Worm (Caenorhabditis elegans) whole organism, L4 larva: ENCODE data around the gene srbc-79.

Source experiments
- T20F7.1 ChIP-seq: fragments of 200-800 bp; sonication (Bioruptor generic); optimal IDR thresholded peaks from 2 replicates; lab custom pipeline; 2018; ENCODE audit warnings: mild to moderate bottlenecking, missing genetic modification characterization, missing compliant biosample characterization
- ceh-20 ChIP-seq: fragments of 200-800 bp; sonication (Bioruptor generic); IDR thresholded peaks from 2 replicates; pipeline ENCODE4 v1.3.6; 2022; ENCODE audit warnings: missing genetic modification reagents, missing genetic modification characterization, missing compliant biosample characterization
- ceh-44 ChIP-seq: fragments of 200-800 bp; sonication (Bioruptor generic); IDR thresholded peaks from 2 replicates; pipeline ENCODE4 v1.3.6; 2022; ENCODE audit warnings: missing genetic modification reagents, missing genetic modification characterization, missing compliant biosample characterization
- ctbp-1 ChIP-seq: fragments of 200-800 bp; sonication (Bioruptor generic); IDR thresholded peaks from 2 replicates; pipeline ENCODE4 v1.3.6; 2022; ENCODE audit warnings: missing genetic modification reagents, missing genetic modification characterization, missing compliant biosample characterization
- daf-8 ChIP-seq: fragments of 200-800 bp; sonication (Bioruptor generic); IDR thresholded peaks from 2 replicates; pipeline ENCODE4 v1.3.6; 2022; ENCODE audit warnings: missing genetic modification characterization, missing compliant biosample characterization
- dmd-8 ChIP-seq: fragments of 200-800 bp; sonication (Bioruptor generic); IDR thresholded peaks from 2 replicates; pipeline ENCODE4 v1.3.6; 2022; ENCODE audit warnings: missing genetic modification characterization, missing compliant biosample characterization
- fkh-10 ChIP-seq: fragments of 150-350 bp; optimal IDR thresholded peaks from 2 replicates; lab custom pipeline; 2014; ENCODE audit warnings: missing biosample characterization, missing genetic modification reagents, missing genetic modification characterization
- jun-1 ChIP-seq: fragments of 150-350 bp; optimal IDR thresholded peaks from 2 replicates; lab custom pipeline; 2014; ENCODE audit warnings: missing biosample characterization, missing genetic modification reagents, missing genetic modification characterization
- madf-5 ChIP-seq, 2 experiments: fragments of 200-800 bp; sonication (Bioruptor generic); IDR thresholded peaks; 2 replicates each; pipeline ENCODE4 v1.3.6; 2022; ENCODE audit warnings: missing compliant biosample characterization in 2 of 2, missing genetic modification characterization in 2 of 2
- madf-9 ChIP-seq: fragments of 200-800 bp; sonication (Bioruptor generic); conservative IDR thresholded peaks from 2 replicates; pipeline ENCODE4 v1.3.6; 2022; ENCODE audit warnings: missing genetic modification reagents, missing genetic modification characterization, missing compliant biosample characterization
- mes-2 ChIP-seq: sonication (generic microtip); optimal IDR thresholded peaks from 2 replicates; lab custom pipeline; 2016; ENCODE audit warnings: missing genotype, mild to moderate bottlenecking, missing genetic modification characterization, missing compliant biosample characterization; ENCODE audit not compliant: poor library complexity, severe bottlenecking
- mxl-3 ChIP-seq: fragments of 200-800 bp; sonication (Bioruptor generic); optimal IDR thresholded peaks from 2 replicates; lab custom pipeline; 2018; ENCODE audit warnings: mild to moderate bottlenecking, missing genetic modification characterization, missing compliant biosample characterization
- nhr-237 ChIP-seq: sonication (generic microtip); optimal IDR thresholded peaks from 2 replicates; lab custom pipeline; 2017; ENCODE audit warnings: missing biosample characterization, missing genetic modification characterization
- ztf-7 ChIP-seq: fragments of 150-350 bp; optimal IDR thresholded peaks from 2 replicates; lab custom pipeline; 2014; ENCODE audit warnings: missing biosample characterization, missing genetic modification characterization

DNA sequence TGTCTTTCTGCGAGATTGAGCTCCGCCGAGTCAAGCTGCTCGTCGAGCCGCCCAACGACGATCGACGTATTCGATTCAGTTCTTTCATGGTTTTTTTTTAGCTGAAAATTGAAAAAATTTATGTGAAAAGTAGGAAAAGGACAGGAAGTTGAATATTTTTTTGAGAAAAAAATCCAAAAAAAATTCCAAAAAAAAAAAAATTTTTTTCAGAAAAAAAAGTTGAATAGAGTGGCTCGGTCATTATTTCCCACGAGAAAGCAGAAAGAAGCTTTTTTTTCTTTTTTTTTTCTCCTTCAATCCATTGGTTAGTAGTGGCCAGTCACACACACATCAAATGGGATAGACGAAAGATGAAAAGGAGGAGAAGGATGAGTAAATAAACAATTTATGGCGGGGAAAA lies 7.0 kb downstream of the srbc-79 start, which contains the start of gene dhcr-7:
- no peak for TF ChIP-seq mes-2
- TF ChIP-seq jun-1 (tag; lab: Kevin White, UChicago): no peak
- no peak for TF ChIP-seq ztf-7 (tag; lab: Kevin White, UChicago)
- no peak for TF ChIP-seq fkh-10 (GFP tag; lab: Kevin White, UChicago)
- TF ChIP-seq madf-5 (GFP tag; IDR thresholded peaks at IDR 0.05; lab: Robert Waterston, UW): no peak
- no peak for TF ChIP-seq mxl-3 (GFP tag; lab: Kevin White, UChicago)
- TF ChIP-seq ceh-20 (GFP tag; lab: Robert Waterston, UW): no peak
- no peak for TF ChIP-seq daf-8 (GFP tag; lab: Robert Waterston, UW)
- TF ChIP-seq nhr-237 (tag; lab: Kevin White, UChicago): no peak
- TF ChIP-seq ctbp-1 (GFP tag; lab: Robert Waterston, UW): no peak
- no peak for TF ChIP-seq ceh-44 (GFP tag; lab: Robert Waterston, UW)
- no peak for TF ChIP-seq T20F7.1 (GFP tag; lab: Kevin White, UChicago)
- no peak for TF ChIP-seq dmd-8 (GFP tag; lab: Robert Waterston, UW)
- no peak for TF ChIP-seq madf-9 (GFP tag; lab: Robert Waterston, UW)
